Worm (Caenorhabditis elegans) whole organism, L1 larva: ENCODE results near the gene twk-32.

ENCODE experiments used
- ceh-82 ChIP-seq, 3 experiments: fragments of 150-350 bp in 1 of 3; sonication (generic microtip) in 2 of 3; optimal IDR thresholded peaks; 2 replicates each; lab custom pipeline; 2014 to 2017; ENCODE audit warnings: missing biosample characterization in 3 of 3, missing genetic modification characterization in 3 of 3
- ces-1 ChIP-seq: fragments of 150-350 bp; optimal IDR thresholded peaks from 2 replicates; lab custom pipeline; 2014; ENCODE audit warnings: missing biosample characterization, missing genetic modification reagents, missing genetic modification characterization
- elt-2 ChIP-seq: sonication (generic microtip); optimal IDR thresholded peaks from 2 replicates; lab custom pipeline; 2016; ENCODE audit warnings: missing genetic modification characterization, mild to moderate bottlenecking, inconsistent platforms, missing compliant biosample characterization, missing genetic modification reagents
- fos-1 ChIP-seq: fragments of 150-350 bp; optimal IDR thresholded peaks from 2 replicates; lab custom pipeline; 2014; ENCODE audit warnings: missing biosample characterization, missing genetic modification characterization
- grh-1 ChIP-seq: fragments of 200-800 bp; sonication (Bioruptor generic); IDR thresholded peaks from 2 replicates; pipeline ENCODE4 v1.3.6; 2022; ENCODE audit warnings: missing genetic modification reagents, missing genetic modification characterization, missing compliant biosample characterization
- lin-13 ChIP-seq: fragments of 150-350 bp; optimal IDR thresholded peaks from 2 replicates; lab custom pipeline; 2014; ENCODE audit warnings: missing biosample characterization, missing genetic modification reagents, missing genetic modification characterization
- lin-14 ChIP-seq: fragments of 200-800 bp; sonication (Bioruptor generic); optimal IDR thresholded peaks from 2 replicates; lab custom pipeline; 2018; ENCODE audit warnings: mild to moderate bottlenecking, missing genetic modification characterization, moderate library complexity, missing compliant biosample characterization
- lin-39 ChIP-seq: fragments of 150-350 bp; optimal IDR thresholded peaks from 2 replicates; lab custom pipeline; 2014; ENCODE audit warnings: missing biosample characterization, missing genetic modification reagents, missing genetic modification characterization
- nhr-11 ChIP-seq: fragments of 150-350 bp; optimal IDR thresholded peaks from 2 replicates; lab custom pipeline; 2014; ENCODE audit warnings: missing biosample characterization, missing genetic modification characterization
- nhr-28 ChIP-seq: fragments of 150-350 bp; optimal IDR thresholded peaks from 2 replicates; lab custom pipeline; 2014; ENCODE audit warnings: missing biosample characterization, missing genetic modification characterization
- pax-3 ChIP-seq: fragments of 200-800 bp; sonication (Bioruptor generic); optimal IDR thresholded peaks from 2 replicates; lab custom pipeline; 2018; ENCODE audit warnings: mild to moderate bottlenecking, missing genetic modification characterization, moderate library complexity, missing compliant biosample characterization
- snpc-4 ChIP-seq: fragments of 150-350 bp; optimal IDR thresholded peaks from 2 replicates; lab custom pipeline; 2014; ENCODE audit warnings: missing biosample characterization, missing genetic modification characterization
- unc-130 ChIP-seq: fragments of 150-350 bp; optimal IDR thresholded peaks from 2 replicates; lab custom pipeline; 2017; ENCODE audit warnings: missing biosample characterization, missing genetic modification characterization, inconsistent platforms
- xbp-1 ChIP-seq: sonication (generic microtip); optimal IDR thresholded peaks from 2 replicates; lab custom pipeline; 2016; ENCODE audit warnings: missing genetic modification characterization, missing compliant biosample characterization

DNA sequence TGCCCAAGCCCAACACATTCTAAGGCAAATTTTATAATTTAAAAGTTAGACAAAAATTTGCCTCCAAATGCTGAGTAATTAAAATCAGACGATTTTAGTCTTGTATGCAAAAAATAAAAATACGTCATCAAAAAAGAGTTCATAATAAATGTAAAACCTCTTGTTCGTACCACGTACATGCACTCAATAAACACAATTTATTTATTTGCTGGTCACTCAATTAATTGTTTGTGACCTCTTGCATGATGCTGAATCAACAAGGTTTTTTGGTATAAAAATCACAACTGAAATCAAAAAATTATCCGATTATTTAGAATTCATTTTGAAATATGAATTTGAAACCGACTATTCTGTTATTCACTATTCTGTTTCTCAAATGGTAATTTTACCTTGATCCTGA, 53.7 kb downstream of the twk-32 start, which contains the start of gene hpx-2:
- no peak for TF ChIP-seq ceh-82 (tag; optimal IDR thresholded peaks at IDR 0.05; lab: Kevin White, UChicago)
- TF ChIP-seq elt-2 (tag; lab: Kevin White, UChicago), result no peak
- no peak for TF ChIP-seq unc-130 (tag; lab: Kevin White, UChicago)
- TF ChIP-seq ces-1 (GFP tag; lab: Kevin White, UChicago), result no peak
- TF ChIP-seq lin-14 (GFP tag; lab: Kevin White, UChicago), result no peak
- TF ChIP-seq snpc-4 (tag; lab: Kevin White, UChicago), result no peak
- no peak for TF ChIP-seq nhr-11 (tag; lab: Kevin White, UChicago)
- no peak for TF ChIP-seq grh-1 (GFP tag; lab: Robert Waterston, UW)
- no peak for TF ChIP-seq fos-1 (tag; lab: Kevin White, UChicago)
- TF ChIP-seq nhr-28 (tag; lab: Kevin White, UChicago), result no peak
- no peak for TF ChIP-seq lin-39 (tag; lab: Kevin White, UChicago)
- no peak for TF ChIP-seq xbp-1
- TF ChIP-seq lin-13 (GFP tag; lab: Kevin White, UChicago), result no peak
- no peak for TF ChIP-seq pax-3
